Worm (Caenorhabditis elegans): ENCODE measurements around the gene spp-20.
A peak's percentile ranks its signal among the peaks of the same experiment; 100 is the strongest.

The spp-20 gene

ce11 chrV:6514887-6515324 is 43.1 kb downstream of the spp-20 start, which contains the start of gene dpy-11 (continued):
- TF ChIP-seq swsn-7 (tag; optimal IDR thresholded peaks at IDR 0.05) (peak; percentile 24), grh-1 (GFP tag; IDR thresholded peaks at IDR 0.05) (0 out of 2 replicates have a peak, but pooled peaks have one; percentile 33), elt-2 (tag; optimal IDR thresholded peaks at IDR 0.05) (no peak), lin-13 (GFP tag; optimal IDR thresholded peaks at IDR 0.05) (no peak), fkh-8 (tag; optimal IDR thresholded peaks at IDR 0.05) (no peak), snu-23 (GFP tag; optimal IDR thresholded peaks at IDR 0.05) (peak; percentile 65), fkh-10 (GFP tag; optimal IDR thresholded peaks at IDR 0.05) (no peak), ceh-88 (GFP tag; IDR thresholded peaks at IDR 0.05) (no peak), tlp-1 (tag; optimal IDR thresholded peaks at IDR 0.05) (no peak), elt-3 (tag; optimal IDR thresholded peaks at IDR 0.05) (peak in 2 of 6 experiments; percentile 12 to 43), dpl-1 (GFP tag; optimal IDR thresholded peaks at IDR 0.05) (no peak), fkh-4 (tag; optimal IDR thresholded peaks at IDR 0.05; ENCODE audit: borderline replicate concordance) (no peak), nhr-11 (tag; optimal IDR thresholded peaks at IDR 0.05) (no peak), nhr-19 (GFP tag; conservative IDR thresholded peaks at IDR 0.05) (peak; percentile 44; the same call in 1 of the 2 replicates), dsc-1 (tag; optimal IDR thresholded peaks at IDR 0.05) (no peak), pax-3 (tag; optimal IDR thresholded peaks at IDR 0.05) (no peak), nhr-237 (tag; optimal IDR thresholded peaks at IDR 0.05) (no peak), lin-39 (tag; optimal IDR thresholded peaks at IDR 0.05) (no peak), lin-35 (GFP tag; optimal IDR thresholded peaks at IDR 0.05) (peak in 1 of 2 experiments; percentile 12), nhr-28 (tag; optimal IDR thresholded peaks at IDR 0.05) (no peak), lir-3 (tag; optimal IDR thresholded peaks at IDR 0.05; ENCODE audit: poor library complexity) (peak; percentile 30), rnt-1 (tag; optimal IDR thresholded peaks at IDR 0.05) (peak; percentile 23), C04F5.9 (tag; optimal IDR thresholded peaks at IDR 0.05) (no peak), hlh-17 (GFP tag; optimal IDR thresholded peaks at IDR 0.05; ENCODE audit: borderline replicate concordance) (no peak), ceh-8 (GFP tag; optimal IDR thresholded peaks at IDR 0.05) (no peak), unc-86 (tag; optimal IDR thresholded peaks at IDR 0.05) (no peak), unc-30 (tag; optimal IDR thresholded peaks at IDR 0.05) (no peak), fos-1 (tag; optimal IDR thresholded peaks at IDR 0.05) (no peak), efl-1 (optimal IDR thresholded peaks at IDR 0.05) (no peak), efl-1 (GFP tag; optimal IDR thresholded peaks at IDR 0.05 in 1 of 2) (peak in 1 of 2 experiments; percentile 89), unc-62 (GFP tag; optimal IDR thresholded peaks at IDR 0.05) (no peak), unc-98 (GFP tag; IDR thresholded peaks at IDR 0.05) (no peak), blmp-1 (tag; optimal IDR thresholded peaks at IDR 0.05) (peak; percentile 38), ces-1 (GFP tag; optimal IDR thresholded peaks at IDR 0.05) (no peak), nhr-90 (tag; optimal IDR thresholded peaks at IDR 0.05; ENCODE audit: poor library complexity) (peak; percentile 44), zag-1 (tag; optimal IDR thresholded peaks at IDR 0.05) (no peak)

- TF ChIP-seq mab-9 (GFP tag; IDR thresholded peaks at IDR 0.05) (no peak), ceh-88 (GFP tag; IDR thresholded peaks at IDR 0.05) (no peak), tbx-2 (tag; optimal IDR thresholded peaks at IDR 0.05) (no peak), hlh-17 (GFP tag; optimal IDR thresholded peaks at IDR 0.05; ENCODE audit: borderline replicate concordance) (no peak), dpl-1 (GFP tag; optimal IDR thresholded peaks at IDR 0.05) (no peak), ceh-8 (GFP tag; optimal IDR thresholded peaks at IDR 0.05) (no peak), nhr-76 (tag; optimal IDR thresholded peaks at IDR 0.05) (no peak), elt-3 (tag; optimal IDR thresholded peaks at IDR 0.05) (peak in 1 of 6 experiments; percentile 4), nhr-85 (tag) (peak; percentile 6), blmp-1 (tag; optimal IDR thresholded peaks at IDR 0.05) (peak; percentile 70)
Measured at ce11 chrV:6513786-6514430, 44.1 kb downstream of the spp-20 start.

Data from whole organism, L1 larva.